Worm (Caenorhabditis elegans) whole organism, L2 larva: ENCODE data around the gene C04G2.10.

Experiments
- Y55F3AM.14 ChIP-seq: fragments of 200-800 bp; sonication (Bioruptor generic); optimal IDR thresholded peaks from 2 replicates; lab custom pipeline; 2018; ENCODE audit warnings: mild to moderate bottlenecking, missing genetic modification characterization, missing compliant biosample characterization
- ZK546.5 ChIP-seq: sonication (generic microtip); optimal IDR thresholded peaks from 2 replicates; lab custom pipeline; 2017; ENCODE audit warnings: missing biosample characterization, missing genetic modification characterization
- alr-1 ChIP-seq: fragments of 150-350 bp; optimal IDR thresholded peaks from 2 replicates; lab custom pipeline; 2014; ENCODE audit warnings: missing biosample characterization, missing genetic modification characterization
- ama-1 ChIP-seq: fragments of 150-350 bp; optimal IDR thresholded peaks from 2 replicates; lab custom pipeline; 2018; ENCODE audit warnings: inconsistent platforms
- blmp-1 ChIP-seq: sonication (generic microtip); optimal IDR thresholded peaks from 2 replicates; lab custom pipeline; 2017; ENCODE audit warnings: missing genetic modification characterization, mild to moderate bottlenecking, missing compliant biosample characterization, antibody characterized with exemption, moderate library complexity; ENCODE audit not compliant: insufficient read depth
- ceh-16 ChIP-seq: fragments of 150-350 bp; optimal IDR thresholded peaks from 2 replicates; lab custom pipeline; 2014; ENCODE audit warnings: missing biosample characterization, missing genetic modification characterization
- ceh-82 ChIP-seq: fragments of 150-350 bp; optimal IDR thresholded peaks from 2 replicates; lab custom pipeline; 2014; ENCODE audit warnings: missing biosample characterization, missing genetic modification characterization
- crh-2 ChIP-seq: sonication (generic microtip); optimal IDR thresholded peaks from 2 replicates; lab custom pipeline; 2017; ENCODE audit warnings: missing biosample characterization, missing genetic modification characterization
- dmd-4 ChIP-seq: sonication (generic microtip); optimal IDR thresholded peaks from 2 replicates; lab custom pipeline; 2017; ENCODE audit warnings: missing biosample characterization, missing genetic modification characterization
- egl-27 ChIP-seq: sonication (generic microtip); optimal IDR thresholded peaks from 3 replicates; lab custom pipeline; 2017; ENCODE audit warnings: missing biosample characterization, missing genetic modification reagents, missing genetic modification characterization
- elt-1 ChIP-seq: fragments of 150-350 bp; optimal IDR thresholded peaks from 2 replicates; lab custom pipeline; 2014; ENCODE audit warnings: missing biosample characterization, missing genetic modification characterization
- elt-3 ChIP-seq: sonication (generic microtip); optimal IDR thresholded peaks from 2 replicates; lab custom pipeline; 2017; ENCODE audit warnings: missing biosample characterization, missing genetic modification characterization
- fos-1 ChIP-seq: fragments of 150-350 bp; optimal IDR thresholded peaks from 2 replicates; lab custom pipeline; 2014; ENCODE audit warnings: missing biosample characterization, missing genetic modification characterization
- gmeb-1 ChIP-seq: fragments of 150-350 bp; optimal IDR thresholded peaks from 2 replicates; lab custom pipeline; 2014; ENCODE audit warnings: missing biosample characterization, missing genetic modification characterization
- lin-11 ChIP-seq: fragments of 150-350 bp; sonication (generic microtip); optimal IDR thresholded peaks from 2 replicates; lab custom pipeline; 2014; ENCODE audit warnings: missing biosample characterization, missing genetic modification characterization, inconsistent platforms, mixed read lengths
- lin-13 ChIP-seq: fragments of 150-350 bp; optimal IDR thresholded peaks from 2 replicates; lab custom pipeline; 2014; ENCODE audit warnings: missing biosample characterization, missing genetic modification reagents, missing genetic modification characterization
- lsy-2 ChIP-seq, 2 experiments: fragments of 150-350 bp in 1 of 2; sonication (generic microtip) in 1 of 2; optimal IDR thresholded peaks; 2 replicates each; lab custom pipeline; 2014 to 2017; ENCODE audit warnings: missing biosample characterization in 2 of 2, missing genetic modification characterization in 2 of 2
- mab-5 ChIP-seq: fragments of 150-350 bp; optimal IDR thresholded peaks from 2 replicates; lab custom pipeline; 2014; ENCODE audit warnings: missing biosample characterization, missing genetic modification characterization
- mbf-1 ChIP-seq: sonication (generic microtip); optimal IDR thresholded peaks from 2 replicates; lab custom pipeline; 2017; ENCODE audit warnings: missing biosample characterization, missing genetic modification characterization
- mdl-1 ChIP-seq, 2 experiments: fragments of 150-350 bp in 1 of 2; sonication (generic microtip) in 1 of 2; optimal IDR thresholded peaks; 2 replicates each; lab custom pipeline; 2017; ENCODE audit warnings: missing biosample characterization in 2 of 2, missing genetic modification characterization in 2 of 2
- nhr-10 ChIP-seq: sonication (generic microtip); optimal IDR thresholded peaks from 2 replicates; lab custom pipeline; 2017; ENCODE audit warnings: missing biosample characterization, missing genetic modification characterization
- nhr-12 ChIP-seq: fragments of 150-350 bp; optimal IDR thresholded peaks from 2 replicates; lab custom pipeline; 2014; ENCODE audit warnings: missing biosample characterization, missing genetic modification characterization
- nhr-129 ChIP-seq: fragments of 150-350 bp; optimal IDR thresholded peaks from 2 replicates; lab custom pipeline; 2014; ENCODE audit warnings: missing biosample characterization, missing genetic modification characterization
- nhr-21 ChIP-seq: fragments of 150-350 bp; optimal IDR thresholded peaks from 2 replicates; lab custom pipeline; 2014; ENCODE audit warnings: missing biosample characterization, missing genetic modification characterization
- nhr-237 ChIP-seq: fragments of 150-350 bp; optimal IDR thresholded peaks from 2 replicates; lab custom pipeline; 2014; ENCODE audit warnings: missing biosample characterization, missing genetic modification characterization
- nhr-6 ChIP-seq: fragments of 150-350 bp; optimal IDR thresholded peaks from 2 replicates; lab custom pipeline; 2014; ENCODE audit warnings: missing biosample characterization, missing genetic modification characterization
- nhr-77 ChIP-seq: fragments of 150-350 bp; optimal IDR thresholded peaks from 2 replicates; lab custom pipeline; 2014; ENCODE audit warnings: missing biosample characterization, missing genetic modification characterization
- peb-1 ChIP-seq: fragments of 150-350 bp; optimal IDR thresholded peaks from 2 replicates; lab custom pipeline; 2014; ENCODE audit warnings: missing biosample characterization, missing genetic modification characterization
- skn-1 ChIP-seq: sonication (generic microtip); optimal IDR thresholded peaks from 2 replicates; lab custom pipeline; 2017; ENCODE audit warnings: missing biosample characterization, missing genetic modification characterization
- sma-9 ChIP-seq, 2 experiments: fragments of 150-350 bp in 1 of 2; sonication (generic microtip) in 1 of 2; optimal IDR thresholded peaks; 2 replicates each; lab custom pipeline; 2014 to 2016; ENCODE audit warnings: missing genetic modification characterization in 2 of 2, mild to moderate bottlenecking in 1 of 2, missing biosample characterization in 1 of 2, missing compliant biosample characterization in 1 of 2, missing genetic modification reagents in 1 of 2, moderate library complexity in 1 of 2
- unc-62 ChIP-seq: fragments of 150-350 bp; optimal IDR thresholded peaks from 2 replicates; lab custom pipeline; 2014; ENCODE audit warnings: missing biosample characterization, missing genetic modification reagents, missing genetic modification characterization
- zag-1 ChIP-seq: fragments of 150-350 bp; optimal IDR thresholded peaks from 2 replicates; lab custom pipeline; 2014; ENCODE audit warnings: missing biosample characterization, missing genetic modification characterization
- ztf-1 ChIP-seq: fragments of 200-800 bp; sonication (Bioruptor generic); conservative IDR thresholded peaks from 2 replicates; pipeline ENCODE4 v1.3.6; 2022; ENCODE audit warnings: missing genetic modification characterization, missing compliant biosample characterization
- ztf-11 ChIP-seq: sonication (generic microtip); optimal IDR thresholded peaks from 2 replicates; lab custom pipeline; 2017; ENCODE audit warnings: missing biosample characterization, missing genetic modification characterization

Gene C04G2.10

DNA sequence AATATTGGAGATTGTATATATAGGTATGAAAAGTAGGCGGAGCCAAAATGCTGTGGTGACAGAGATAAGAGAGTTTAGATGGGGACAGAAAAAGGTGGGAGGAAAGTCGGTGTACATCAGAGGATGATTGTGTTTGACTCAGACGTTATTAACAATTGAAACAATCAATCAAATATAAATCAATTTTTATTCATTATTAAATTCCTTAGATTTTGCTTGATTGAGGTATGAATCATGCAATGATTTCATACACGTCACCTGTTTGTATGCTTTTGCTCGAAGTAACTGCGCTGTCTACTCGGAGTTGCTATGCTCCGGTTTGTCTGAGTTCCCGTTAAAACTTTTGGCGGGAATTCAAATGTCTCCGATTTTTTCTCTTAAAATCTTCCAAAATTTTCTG, at the start of gene C04G2.10:
C04G2.10 (plus strand) TSS at position 301 of the 400 bp plus-strand sequence.
- TF ChIP-seq ztf-11 = no peak
- TF ChIP-seq alr-1 (tag; lab: Kevin White, UChicago) = no peak
- no peak for TF ChIP-seq nhr-12
- TF ChIP-seq mbf-1 = no peak
- TF ChIP-seq elt-3 (tag; lab: Kevin White, UChicago) = no peak
- no peak for TF ChIP-seq ZK546.5
- TF ChIP-seq skn-1 = no peak
- no peak for TF ChIP-seq lin-13 (GFP tag; lab: Kevin White, UChicago)
- TF ChIP-seq Y55F3AM.14 = no peak
- TF ChIP-seq ceh-16 = no peak
- TF ChIP-seq dmd-4 (tag; lab: Kevin White, UChicago) = no peak
- no peak for TF ChIP-seq nhr-6
- TF ChIP-seq zag-1 (tag; lab: Kevin White, UChicago) = no peak
- TF ChIP-seq mab-5 = no peak
- no peak for TF ChIP-seq gmeb-1 (tag; lab: Kevin White, UChicago)
- TF ChIP-seq, all 48 proteins: peak for 0

DNA sequence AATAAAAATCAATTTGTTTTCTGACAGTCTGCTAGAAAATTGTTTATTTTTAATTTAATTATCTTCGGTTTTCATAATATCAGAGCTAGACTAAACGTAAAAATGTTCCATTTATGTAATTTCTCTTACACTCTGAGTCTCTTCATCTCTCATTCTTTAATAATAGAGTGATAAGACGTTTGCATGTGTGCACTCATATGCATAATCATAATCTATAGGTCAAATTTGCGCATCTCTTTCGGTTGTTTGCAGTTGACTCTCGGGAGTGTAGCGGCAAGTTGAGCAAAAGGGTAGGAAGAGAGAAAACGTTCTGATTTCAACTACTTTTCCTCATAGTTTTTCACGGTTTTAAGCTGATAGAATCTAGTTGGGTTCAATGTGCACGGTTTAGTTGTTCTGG, 48.8 kb upstream of the C04G2.10 start:
- TF ChIP-seq fos-1 (peak; percentile 61), dmd-4 (tag; lab: Kevin White, UChicago) (no peak), nhr-10 (tag; lab: Kevin White, UChicago) (no peak), lin-11 (tag; lab: Kevin White, UChicago) (no peak), elt-1 (tag; lab: Kevin White, UChicago) (no peak), ceh-82 (tag; lab: Kevin White, UChicago) (no peak)
- TF ChIP-seq, all 48 proteins: peak for 1

DNA sequence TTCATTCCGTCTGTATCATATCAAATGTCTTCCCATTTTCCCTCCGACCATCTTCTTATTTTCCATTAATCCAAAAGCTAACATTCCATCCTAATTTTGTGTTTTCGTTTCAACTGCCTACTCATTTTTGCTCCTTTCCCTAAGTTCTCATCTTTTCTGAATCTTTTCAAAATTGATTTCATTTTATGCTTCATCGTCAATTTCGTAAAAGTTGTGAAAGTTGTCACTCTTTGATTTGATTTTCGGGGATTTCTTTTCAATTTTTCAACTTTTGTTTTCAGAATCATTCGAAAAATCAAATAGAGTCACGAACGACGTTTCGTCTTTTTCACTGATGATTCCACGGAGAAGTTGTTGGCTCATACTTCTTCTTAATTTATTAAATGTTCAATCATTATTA, 47.7 kb upstream of the C04G2.10 start, which contains the start of gene cwn-2:
cwn-2 (plus strand) TSS at position 276 of the 400 bp plus-strand sequence.
- TF ChIP-seq peb-1 (tag; lab: Kevin White, UChicago) = no peak
- TF ChIP-seq nhr-77 (tag; lab: Kevin White, UChicago) = no peak
- TF ChIP-seq ztf-11 = no peak
- TF ChIP-seq mbf-1 = no peak
- no peak for TF ChIP-seq nhr-21 (tag; lab: Kevin White, UChicago)
- TF ChIP-seq fos-1 = no peak
- TF ChIP-seq nhr-237 (tag; lab: Kevin White, UChicago) = no peak

DNA sequence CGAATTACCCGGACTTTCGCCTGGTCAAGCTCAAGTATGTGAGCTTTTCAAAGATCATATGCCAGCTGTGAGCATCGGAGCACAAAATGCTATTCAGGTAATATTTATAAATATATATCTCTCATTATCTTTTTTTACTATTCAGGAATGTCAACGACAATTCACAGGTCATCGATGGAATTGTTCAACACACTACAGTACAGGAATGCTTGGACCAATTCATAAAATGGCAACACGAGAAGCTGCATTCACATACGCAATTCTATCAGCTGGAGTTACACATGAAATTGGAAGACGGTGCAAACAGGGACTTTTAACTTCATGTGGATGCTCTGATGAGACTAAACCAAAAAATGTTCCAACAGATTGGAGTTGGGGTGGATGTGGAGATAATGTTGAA, 47.0 kb upstream of the C04G2.10 start:
- TF ChIP-seq sma-9 (GFP tag; optimal IDR thresholded peaks at IDR 0.05; lab: Kevin White, UChicago) (no peak), sma-9 (tag; optimal IDR thresholded peaks at IDR 0.05; lab: Kevin White, UChicago) (no peak), mab-5 (no peak)

- TF ChIP-seq egl-27 = no peak
- TF ChIP-seq ama-1 = no peak
- TF ChIP-seq lsy-2 (tag; optimal IDR thresholded peaks at IDR 0.05; lab: Kevin White, UChicago) = no peak
- TF ChIP-seq crh-2 (tag; lab: Kevin White, UChicago) = no peak
- TF ChIP-seq mdl-1 (tag; optimal IDR thresholded peaks at IDR 0.05; lab: Kevin White, UChicago) = no peak
- no peak for TF ChIP-seq blmp-1 (tag; lab: Kevin White, UChicago)
- TF ChIP-seq unc-62 = no peak
Measured at ce11 chrIV:10072527-10072926, 42.7 kb upstream of the C04G2.10 start, which contains the start of gene W01B6.3. Gene W01B6.3, minus strand, starts transcription at chrIV:10072627.

- TF ChIP-seq gmeb-1 (tag; lab: Kevin White, UChicago) = no peak
- TF ChIP-seq elt-3 (tag; lab: Kevin White, UChicago) = no peak
- no peak for TF ChIP-seq Y55F3AM.14
- no peak for TF ChIP-seq nhr-77 (tag; lab: Kevin White, UChicago)
- TF ChIP-seq ZK546.5 = no peak
- TF ChIP-seq lin-13 (GFP tag; lab: Kevin White, UChicago) = no peak
- TF ChIP-seq ztf-1 (GFP tag; lab: Robert Waterston, UW) = no peak
- TF ChIP-seq unc-62 = no peak
- TF ChIP-seq nhr-21 (tag; lab: Kevin White, UChicago) = no peak
- no peak for TF ChIP-seq nhr-129
Measured at ce11 chrIV:10075034-10075510, 40.2 kb upstream of the C04G2.10 start, which contains the start of the genes ttbk-4 and W01B6.4. Gene ttbk-4, minus strand, starts transcription at chrIV:10075134. Gene W01B6.4, plus strand, starts transcription at chrIV:10075460.
